Worm (Caenorhabditis elegans) whole organism, L1 larva: ENCODE data around the gene pat-4.
"Not testable (repeated sequence)": the region's sequence is repeated elsewhere in the genome, so short reads cannot be mapped to it uniquely, and the experiment has no call there.

Experiments
- aly-2 ChIP-seq: fragments of 150-350 bp; optimal IDR thresholded peaks from 2 replicates; lab custom pipeline; 2014; ENCODE audit warnings: missing biosample characterization, missing genetic modification characterization
- ceh-82 ChIP-seq, 3 experiments: fragments of 150-350 bp in 1 of 3; sonication (generic microtip) in 2 of 3; optimal IDR thresholded peaks; 2 replicates each; lab custom pipeline; 2014 to 2017; ENCODE audit warnings: missing biosample characterization in 3 of 3, missing genetic modification characterization in 3 of 3
- lin-39 ChIP-seq: fragments of 150-350 bp; optimal IDR thresholded peaks from 2 replicates; lab custom pipeline; 2014; ENCODE audit warnings: missing biosample characterization, missing genetic modification reagents, missing genetic modification characterization
- rnt-1 ChIP-seq: sonication (generic microtip); optimal IDR thresholded peaks from 2 replicates; lab custom pipeline; 2016; ENCODE audit warnings: mild to moderate bottlenecking, missing genetic modification characterization, moderate library complexity, missing compliant biosample characterization
- snpc-4 ChIP-seq: fragments of 150-350 bp; optimal IDR thresholded peaks from 2 replicates; lab custom pipeline; 2014; ENCODE audit warnings: missing biosample characterization, missing genetic modification characterization
- snu-23 ChIP-seq: sonication (generic microtip); optimal IDR thresholded peaks from 2 replicates; lab custom pipeline; 2016; ENCODE audit warnings: missing genetic modification characterization, missing compliant biosample characterization
- sptf-1 ChIP-seq: fragments of 150-350 bp; optimal IDR thresholded peaks from 2 replicates; lab custom pipeline; 2014; ENCODE audit warnings: missing biosample characterization, missing genetic modification characterization
- unc-62 ChIP-seq: fragments of 150-350 bp; optimal IDR thresholded peaks from 2 replicates; lab custom pipeline; 2014; ENCODE audit warnings: missing biosample characterization, missing genetic modification reagents, missing genetic modification characterization

- not testable (repeated sequence) for TF ChIP-seq rnt-1 (tag; lab: Kevin White, UChicago); snpc-4; aly-2 (tag; lab: Kevin White, UChicago); unc-62 (GFP tag; lab: Kevin White, UChicago); lin-39 (tag; lab: Kevin White, UChicago); snu-23 (GFP tag; lab: Kevin White, UChicago); ceh-82 (tag; optimal IDR thresholded peaks at IDR 0.05; lab: Kevin White, UChicago); sptf-1 (tag; lab: Kevin White, UChicago)
These were observed 2.4 kb upstream of the pat-4 start, which contains the start of gene C29F9.8 for ce11 chrIII:97018-97417.
